Worm (Caenorhabditis elegans) whole organism, late embryonic: ENCODE results near the gene fahd-1.

Experiments
- C38D4.7 ChIP-seq: fragments of 200-800 bp; sonication (Bioruptor generic); optimal IDR thresholded peaks from 2 replicates; lab custom pipeline; 2018; ENCODE audit warnings: mild to moderate bottlenecking, missing genetic modification characterization, moderate library complexity, missing compliant biosample characterization
- K02D7.2 ChIP-seq: sonication (generic microtip); optimal IDR thresholded peaks from 2 replicates; lab custom pipeline; 2017; ENCODE audit warnings: mild to moderate bottlenecking, missing genetic modification characterization, missing compliant biosample characterization
- ahr-1 ChIP-seq: sonication (generic microtip); optimal IDR thresholded peaks from 2 replicates; lab custom pipeline; 2016; ENCODE audit warnings: missing genetic modification characterization, missing compliant biosample characterization
- ama-1 ChIP-seq: fragments of 150-350 bp; optimal IDR thresholded peaks from 2 replicates; lab custom pipeline; 2014
- ceh-14 ChIP-seq: sonication (generic microtip); optimal IDR thresholded peaks from 2 replicates; lab custom pipeline; 2016; ENCODE audit warnings: missing genotype, missing genetic modification characterization, missing compliant biosample characterization
- ceh-18 ChIP-seq: sonication (generic microtip); optimal IDR thresholded peaks from 2 replicates; lab custom pipeline; 2016; ENCODE audit warnings: missing genetic modification characterization, missing compliant biosample characterization
- ceh-19 ChIP-seq: fragments of 200-800 bp; sonication (Bioruptor generic); optimal IDR thresholded peaks from 2 replicates; lab custom pipeline; 2018; ENCODE audit warnings: mild to moderate bottlenecking, missing genetic modification characterization, missing compliant biosample characterization
- ceh-2 ChIP-seq: sonication (generic microtip); optimal IDR thresholded peaks from 2 replicates; lab custom pipeline; 2016; ENCODE audit warnings: missing genotype, missing genetic modification characterization, missing compliant biosample characterization
- ceh-31 ChIP-seq: sonication (generic microtip); optimal IDR thresholded peaks from 2 replicates; lab custom pipeline; 2016; ENCODE audit warnings: missing genetic modification characterization, missing compliant biosample characterization
- ceh-34 ChIP-seq: sonication (generic microtip); optimal IDR thresholded peaks from 2 replicates; lab custom pipeline; 2016; ENCODE audit warnings: mild to moderate bottlenecking, missing genetic modification characterization, missing compliant biosample characterization
- ceh-45 ChIP-seq: fragments of 200-800 bp; sonication (Bioruptor generic); IDR thresholded peaks from 2 replicates; pipeline ENCODE4 v1.3.6; 2022; ENCODE audit warnings: missing genetic modification reagents, missing genetic modification characterization, missing compliant biosample characterization
- ceh-48 ChIP-seq: sonication (generic microtip); optimal IDR thresholded peaks from 2 replicates; lab custom pipeline; 2016; ENCODE audit warnings: missing genetic modification characterization, inconsistent platforms, missing compliant biosample characterization
- ceh-9 ChIP-seq: sonication (generic microtip); optimal IDR thresholded peaks from 2 replicates; lab custom pipeline; 2016; ENCODE audit warnings: mild to moderate bottlenecking, missing genetic modification characterization, inconsistent platforms, missing compliant biosample characterization
- dve-1 ChIP-seq: sonication (generic microtip); optimal IDR thresholded peaks from 2 replicates; lab custom pipeline; 2017; ENCODE audit warnings: antibody characterized with exemption, mild to moderate bottlenecking, missing genetic modification characterization, missing compliant biosample characterization
- elt-2 ChIP-seq: sonication (generic microtip); optimal IDR thresholded peaks from 2 replicates; lab custom pipeline; 2016; ENCODE audit warnings: missing genetic modification reagents, missing genetic modification characterization, missing compliant biosample characterization
- elt-4 ChIP-seq: sonication (generic microtip); optimal IDR thresholded peaks from 2 replicates; lab custom pipeline; 2016; ENCODE audit warnings: missing genetic modification characterization, missing compliant biosample characterization
- ets-4 ChIP-seq: sonication (generic microtip); optimal IDR thresholded peaks from 2 replicates; lab custom pipeline; 2016; ENCODE audit warnings: missing genetic modification characterization, missing compliant biosample characterization
- eyg-1 ChIP-seq: sonication (generic microtip); optimal IDR thresholded peaks from 2 replicates; lab custom pipeline; 2016; ENCODE audit warnings: missing genotype, missing genetic modification characterization, missing compliant biosample characterization
- fkh-6 ChIP-seq: sonication (generic microtip); optimal IDR thresholded peaks from 2 replicates; lab custom pipeline; 2016; ENCODE audit warnings: missing genetic modification characterization, missing compliant biosample characterization
- gmeb-2 ChIP-seq: sonication (generic microtip); optimal IDR thresholded peaks from 2 replicates; lab custom pipeline; 2016; ENCODE audit warnings: missing genetic modification characterization, inconsistent platforms, missing compliant biosample characterization
- hlh-15 ChIP-seq: sonication (generic microtip); optimal IDR thresholded peaks from 2 replicates; lab custom pipeline; 2016; ENCODE audit warnings: missing genetic modification characterization, missing compliant biosample characterization
- hlh-30 ChIP-seq: sonication (generic microtip); optimal IDR thresholded peaks from 2 replicates; lab custom pipeline; 2017; ENCODE audit warnings: antibody characterized with exemption, missing genetic modification characterization, missing compliant biosample characterization; ENCODE audit not compliant: insufficient read depth
- lin-11 ChIP-seq: fragments of 200-800 bp; sonication (Bioruptor generic); optimal IDR thresholded peaks from 2 replicates; lab custom pipeline; 2018; ENCODE audit warnings: mild to moderate bottlenecking, missing genetic modification characterization, missing compliant biosample characterization
- madf-2 ChIP-seq: sonication (generic microtip); optimal IDR thresholded peaks from 2 replicates; lab custom pipeline; 2017; ENCODE audit warnings: missing genetic modification characterization, missing compliant biosample characterization
- nfya-1 ChIP-seq: sonication (generic microtip); optimal IDR thresholded peaks from 2 replicates; lab custom pipeline; 2017; ENCODE audit warnings: missing genetic modification characterization, mild to moderate bottlenecking, missing compliant biosample characterization, antibody characterized with exemption, moderate library complexity
- nhr-232 ChIP-seq: sonication (generic microtip); optimal IDR thresholded peaks from 2 replicates; lab custom pipeline; 2016; ENCODE audit warnings: missing genetic modification characterization, missing compliant biosample characterization
- npax-4 ChIP-seq: sonication (generic microtip); optimal IDR thresholded peaks from 2 replicates; lab custom pipeline; 2016; ENCODE audit warnings: missing genetic modification characterization, missing compliant biosample characterization
- pag-3 ChIP-seq: sonication (generic microtip); optimal IDR thresholded peaks from 2 replicates; lab custom pipeline; 2016; ENCODE audit warnings: missing compliant biosample characterization, missing genetic modification characterization, borderline replicate concordance
- pat-9 ChIP-seq: fragments of 200-800 bp; sonication (Bioruptor generic); optimal IDR thresholded peaks from 2 replicates; lab custom pipeline; 2018; ENCODE audit warnings: mild to moderate bottlenecking, missing genetic modification characterization, moderate library complexity, missing compliant biosample characterization
- pha-2 ChIP-seq: sonication (generic microtip); optimal IDR thresholded peaks from 2 replicates; lab custom pipeline; 2017; ENCODE audit warnings: mild to moderate bottlenecking, missing genetic modification characterization, missing compliant biosample characterization
- pha-4 ChIP-seq: fragments of 150-350 bp; optimal IDR thresholded peaks from 2 replicates; lab custom pipeline; 2018; ENCODE audit warnings: missing biosample characterization, missing genetic modification reagents, missing genetic modification characterization
- pqm-1 ChIP-seq: sonication (generic microtip); optimal IDR thresholded peaks from 2 replicates; lab custom pipeline; 2016; ENCODE audit warnings: missing genetic modification characterization, missing compliant biosample characterization
- ref-2 ChIP-seq: sonication (generic microtip); optimal IDR thresholded peaks from 2 replicates; lab custom pipeline; 2016; ENCODE audit warnings: missing genetic modification characterization, missing compliant biosample characterization
- sox-2 ChIP-seq: fragments of 200-800 bp; sonication (Bioruptor generic); IDR thresholded peaks from 2 replicates; pipeline ENCODE4 v1.3.6; 2022; ENCODE audit warnings: missing genetic modification reagents, missing genetic modification characterization, missing compliant biosample characterization
- syd-9 ChIP-seq: sonication (generic microtip); optimal IDR thresholded peaks from 2 replicates; lab custom pipeline; 2016; ENCODE audit warnings: mild to moderate bottlenecking, missing genetic modification characterization, moderate library complexity, missing compliant biosample characterization
- tbx-7 ChIP-seq: sonication (generic microtip); optimal IDR thresholded peaks from 2 replicates; lab custom pipeline; 2016; ENCODE audit warnings: missing genotype, missing genetic modification characterization, missing compliant biosample characterization
- unc-3 ChIP-seq, 2 experiments: fragments of 200-800 bp in 1 of 2; sonication (Bioruptor generic) in 1 of 2; sonication (generic microtip) in 1 of 2; conservative IDR thresholded peaks in 1 of 2; optimal IDR thresholded peaks in 1 of 2; 2 replicates each; pipeline versions ENCODE4 v1.3.6 to Lab custom; 2016 to 2022; ENCODE audit warnings: missing compliant biosample characterization in 2 of 2, missing genetic modification characterization in 2 of 2, missing genetic modification reagents in 1 of 2
- zip-5 ChIP-seq: sonication (generic microtip); optimal IDR thresholded peaks from 2 replicates; lab custom pipeline; 2016; ENCODE audit warnings: missing genetic modification characterization, missing compliant biosample characterization
- ztf-16 ChIP-seq: sonication (generic microtip); optimal IDR thresholded peaks from 2 replicates; lab custom pipeline; 2017; ENCODE audit warnings: missing genetic modification characterization, missing compliant biosample characterization

fahd-1 gene

ce11 chrIII:7911621-7912020, 19.6 kb downstream of the fahd-1 start, which contains the start of gene ZK688.7:
TSS of gene ZK688.7 (minus strand) at chrIII:7911634.
- TF ChIP-seq hlh-30 (tag; lab: Kevin White, UChicago), result peak; percentile 81
- no peak for TF ChIP-seq syd-9 (tag; lab: Kevin White, UChicago)

- TF ChIP-seq ets-4, result no peak
- TF ChIP-seq ref-2 (tag; lab: Kevin White, UChicago), result no peak
- no peak for TF ChIP-seq hlh-30 (tag; lab: Kevin White, UChicago)
- TF ChIP-seq ztf-16, result no peak
- no peak for TF ChIP-seq eyg-1
- no peak for TF ChIP-seq npax-4
- TF ChIP-seq pat-9 (tag; lab: Kevin White, UChicago), result no peak
Observed at ce11 chrIII:7913488-7913887, 21.4 kb downstream of the fahd-1 start, which contains the start of gene ZK688.12. TSS of gene ZK688.12 (minus strand) at chrIII:7913588.

ce11 chrIII:7917667-7918066, 25.6 kb downstream of the fahd-1 start, which contains the start of gene gly-3:
TSS of gene gly-3 (minus strand) at chrIII:7917767.
- TF ChIP-seq lin-11 (tag; lab: Kevin White, UChicago), result no peak
- no peak for TF ChIP-seq npax-4
- no peak for TF ChIP-seq ets-4
- no peak for TF ChIP-seq ceh-45 (GFP tag; lab: Robert Waterston, UW)
- no peak for TF ChIP-seq zip-5
- no peak for TF ChIP-seq ceh-34 (tag; lab: Kevin White, UChicago)
- no peak for TF ChIP-seq pag-3

ce11 chrIII:7919823-7920222, 27.8 kb downstream of the fahd-1 start, which contains the start of gene C29E4.14:
TSS of gene C29E4.14 (plus strand) at chrIII:7920123.
- no peak for TF ChIP-seq ceh-14 (tag; lab: Kevin White, UChicago)
- TF ChIP-seq ets-4, result no peak
- no peak for TF ChIP-seq ceh-48 (tag; lab: Kevin White, UChicago)
- no peak for TF ChIP-seq ama-1
- TF ChIP-seq tbx-7 (tag; lab: Kevin White, UChicago), result no peak
- TF ChIP-seq pqm-1 (tag; lab: Kevin White, UChicago), result no peak
- TF ChIP-seq nhr-232 (tag; lab: Kevin White, UChicago), result no peak
- no peak for TF ChIP-seq syd-9 (tag; lab: Kevin White, UChicago)
- TF ChIP-seq ceh-9, result no peak
- TF ChIP-seq elt-2 (tag; lab: Kevin White, UChicago), result no peak
- TF ChIP-seq hlh-15, result no peak
- TF ChIP-seq ceh-19, result no peak
- no peak for TF ChIP-seq ceh-2 (tag; lab: Kevin White, UChicago)
- TF ChIP-seq nfya-1 (tag; lab: Kevin White, UChicago), result no peak
- TF ChIP-seq pat-9 (tag; lab: Kevin White, UChicago), result no peak
- no peak for TF ChIP-seq ceh-45 (GFP tag; lab: Robert Waterston, UW)
- TF ChIP-seq ceh-18, result no peak

DNA sequence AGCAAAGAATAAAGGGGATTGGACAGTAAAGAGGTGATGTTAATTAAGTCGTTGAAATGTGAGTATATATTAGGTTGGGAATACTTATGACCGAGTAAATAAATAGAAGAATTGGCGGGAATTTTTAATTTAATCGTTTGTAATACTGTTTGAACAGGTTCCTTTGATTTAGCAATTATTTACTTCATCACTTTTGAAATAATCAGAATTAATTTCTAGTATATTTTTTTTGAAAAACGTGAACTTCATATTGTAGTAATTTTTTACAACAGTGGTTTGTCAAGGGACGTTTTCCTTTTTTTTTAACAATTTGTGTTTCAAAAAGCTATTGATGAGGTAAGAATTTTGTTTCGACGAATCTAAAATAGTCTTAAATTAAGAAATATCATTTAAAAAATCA, 30.2 kb downstream of the fahd-1 start, which contains the start of gene C29E4.17:
C29E4.17 (plus strand) TSS at position 301 of the 400 bp plus-strand sequence.
- TF ChIP-seq sox-2 (no peak), unc-3 (GFP tag; conservative IDR thresholded peaks at IDR 0.05; lab: Robert Waterston, UW) (no peak), unc-3 (tag; optimal IDR thresholded peaks at IDR 0.05; lab: Kevin White, UChicago) (no peak), ztf-16 (no peak), gmeb-2 (tag; lab: Kevin White, UChicago) (no peak), pha-4 (tag; lab: Kevin White, UChicago) (no peak), tbx-7 (tag; lab: Kevin White, UChicago) (no peak), dve-1 (tag; lab: Kevin White, UChicago) (no peak), C38D4.7 (no peak), ahr-1 (no peak), madf-2 (tag; lab: Kevin White, UChicago) (no peak), elt-4 (tag; lab: Kevin White, UChicago) (no peak), zip-5 (no peak), ceh-45 (GFP tag; lab: Robert Waterston, UW) (no peak), ceh-9 (no peak), ceh-31 (no peak), pha-2 (no peak), K02D7.2 (tag; lab: Kevin White, UChicago) (no peak), fkh-6 (tag; lab: Kevin White, UChicago) (no peak)
- TF ChIP-seq, all 69 proteins: peak for 0
